Worm (Caenorhabditis elegans) whole organism, young adult: ENCODE data around the gene ZK185.4.

Experiments
- ZK185.1 ChIP-seq: sonication (generic microtip); optimal IDR thresholded peaks from 2 replicates; lab custom pipeline; 2016; ENCODE audit warnings: mild to moderate bottlenecking, missing genetic modification characterization, missing compliant biosample characterization; ENCODE audit not compliant: poor library complexity, severe bottlenecking
- akir-1 ChIP-seq: fragments of 200-800 bp; sonication (Bioruptor generic); optimal IDR thresholded peaks from 2 replicates; lab custom pipeline; 2018; ENCODE audit warnings: mild to moderate bottlenecking, missing genetic modification characterization, moderate library complexity, missing compliant biosample characterization
- nhr-27 ChIP-seq: fragments of 200-800 bp; sonication (Bioruptor generic); optimal IDR thresholded peaks from 2 replicates; lab custom pipeline; 2018; ENCODE audit warnings: mild to moderate bottlenecking, missing genetic modification characterization, moderate library complexity, missing compliant biosample characterization
- snpc-1.1 ChIP-seq: sonication (generic microtip); optimal IDR thresholded peaks from 2 replicates; lab custom pipeline; 2017; ENCODE audit warnings: missing genetic modification characterization, mild to moderate bottlenecking, missing compliant biosample characterization, antibody characterized with exemption, moderate library complexity, missing genotype, missing genetic modification reagents; ENCODE audit not compliant: insufficient read depth
- tbp1 ChIP-seq: fragments of 200-800 bp; sonication (Bioruptor generic); optimal IDR thresholded peaks from 2 replicates; lab custom pipeline; 2018; ENCODE audit warnings: mild to moderate bottlenecking, missing genetic modification characterization, missing compliant biosample characterization
- ztf-28 ChIP-seq: fragments of 200-800 bp; sonication (Bioruptor generic); IDR thresholded peaks from 2 replicates; pipeline ENCODE4 v1.3.6; 2022; ENCODE audit warnings: missing genetic modification reagents, missing genetic modification characterization, missing compliant biosample characterization

DNA sequence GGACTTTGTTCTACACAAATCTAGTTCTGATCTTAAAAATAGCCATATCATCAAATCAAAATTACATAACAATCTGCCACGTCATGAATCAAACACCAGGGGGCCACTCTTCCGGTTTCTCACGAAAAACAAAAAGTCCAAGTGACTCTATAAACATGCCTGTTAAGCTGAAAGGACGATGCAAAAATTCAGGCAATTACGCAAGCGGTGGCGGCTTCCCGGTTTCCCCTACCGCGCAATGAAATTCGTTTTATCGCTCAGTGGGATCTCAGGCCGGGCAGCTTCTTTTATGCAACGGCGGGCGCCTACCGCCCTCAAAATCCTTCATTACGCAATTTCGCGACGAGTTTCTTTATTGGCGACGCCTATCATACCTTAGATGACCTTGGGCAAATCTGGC, 13.2 kb downstream of the ZK185.4 start:
- no peak for TF ChIP-seq akir-1
- TF ChIP-seq nhr-27 = no peak
- no peak for TF ChIP-seq ZK185.1 (tag; lab: Kevin White, UChicago)
- TF ChIP-seq tbp1 (GFP tag; lab: Kevin White, UChicago) = no peak
- TF ChIP-seq snpc-1.1 (tag; lab: Kevin White, UChicago) = no peak
- no peak for TF ChIP-seq ztf-28
